Worm (Caenorhabditis elegans) whole organism, L4/young adult: Measurements from ENCODE around the gene smr-1.

Experiments used
- W03F9.2 ChIP-seq: fragments of 150-350 bp; optimal IDR thresholded peaks from 2 replicates; lab custom pipeline; 2014; ENCODE audit warnings: missing biosample characterization, missing genetic modification characterization
- him-1 ChIP-seq: sonication (generic microtip); optimal IDR thresholded peaks from 2 replicates; lab custom pipeline; 2016; ENCODE audit warnings: missing genotype, missing genetic modification reagents, missing genetic modification characterization, missing compliant biosample characterization

DNA sequence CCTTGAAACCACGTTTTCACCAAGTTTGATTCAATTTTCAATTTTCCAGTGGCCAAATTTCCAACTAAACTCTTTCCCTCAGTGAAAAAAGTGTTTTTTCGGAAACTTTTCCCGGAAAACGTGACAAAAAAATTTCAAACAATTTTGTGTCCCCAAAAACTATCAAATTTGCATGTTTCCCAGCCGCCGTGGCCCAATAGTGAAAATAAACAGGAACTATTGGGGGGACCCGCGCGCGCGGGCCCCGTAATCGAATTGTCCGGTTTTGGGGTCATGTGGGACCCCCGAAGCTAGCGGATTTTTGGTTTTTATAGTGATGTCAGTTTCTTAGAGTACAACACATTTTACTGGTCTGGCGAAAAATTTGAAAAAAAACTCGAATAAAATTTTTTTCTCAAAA, 11.4 kb upstream of the smr-1 start:
- TF ChIP-seq W03F9.2 (no peak), him-1 (tag; lab: Kevin White, UChicago) (no peak)
